Fruit fly (Drosophila melanogaster): ENCODE results near the gene CG10068.

CG10068 gene

DNA sequence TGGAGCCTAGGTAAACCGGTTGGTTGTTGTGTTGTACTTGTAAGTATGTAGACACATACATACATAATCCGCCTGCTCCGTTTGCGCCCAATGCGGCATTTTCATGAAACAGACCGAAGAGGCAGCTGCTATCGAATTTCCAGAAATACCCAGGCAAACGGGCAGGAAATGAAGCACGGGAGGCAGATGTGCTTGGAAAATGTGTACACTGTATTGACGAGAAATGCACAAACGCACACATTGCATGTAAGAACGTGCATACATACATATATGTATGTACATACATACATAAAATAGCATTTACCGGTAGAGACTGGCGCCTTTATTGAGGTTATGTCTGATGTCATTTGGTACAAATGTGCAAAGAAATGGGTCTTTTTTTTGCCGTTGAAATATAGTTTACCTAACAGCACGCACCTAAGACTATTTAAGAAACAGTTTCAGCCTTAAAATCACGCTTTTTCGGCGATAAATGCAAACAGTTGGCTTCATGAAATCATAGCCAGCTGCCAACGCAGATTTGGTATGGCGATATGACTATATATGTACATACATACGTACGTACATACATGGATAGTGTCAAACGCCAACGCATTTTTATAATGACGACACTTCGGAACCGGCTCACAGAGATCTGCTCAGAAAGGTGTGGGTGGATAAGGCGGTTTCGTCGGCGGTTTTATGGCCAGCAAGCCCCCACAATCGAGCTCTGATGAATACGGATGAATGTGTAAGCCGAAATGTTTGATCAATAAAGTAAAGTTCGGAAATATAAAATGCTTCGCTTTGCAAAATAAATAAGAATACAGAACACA, 38.1 kb downstream of the CG10068 start:
- TF ChIP-seq CTCF (optimal IDR thresholded peaks at IDR 0.05) (no peak), CG8478 (optimal IDR thresholded peaks at IDR 0.05) (no peak)

DNA sequence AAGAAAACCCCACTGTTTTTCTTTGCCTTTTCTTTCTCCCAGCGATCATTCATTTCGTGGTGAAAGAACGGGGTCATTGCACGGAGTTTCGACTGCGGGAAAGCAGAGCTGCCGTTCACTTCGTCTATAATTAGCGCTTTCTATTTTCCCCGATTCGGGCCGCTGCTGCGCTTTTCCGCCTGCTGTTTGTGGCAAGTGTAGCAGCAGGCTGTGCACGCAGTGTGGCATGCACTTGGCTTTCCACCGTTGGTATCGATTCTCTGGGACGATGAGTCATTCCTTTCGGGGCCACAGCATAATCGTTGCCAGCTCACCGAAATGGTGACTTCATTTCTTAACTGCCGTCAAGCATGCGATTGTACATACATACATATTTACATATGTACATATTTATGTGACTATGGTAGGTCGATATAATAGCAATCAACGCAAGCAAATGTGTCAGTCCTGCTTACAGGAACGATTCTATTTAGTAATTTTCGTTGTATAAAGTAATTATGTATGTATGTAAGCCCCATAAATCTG, 38.9 kb downstream of the CG10068 start:
- TF ChIP-seq CTCF (optimal IDR thresholded peaks at IDR 0.05) (peak in 1 of 2 experiments; percentile 17), CG8478 (optimal IDR thresholded peaks at IDR 0.05) (no peak)

dm6 chr3R:7087904-7088303, 39.9 kb downstream of the CG10068 start:
- TF ChIP-seq CTCF (optimal IDR thresholded peaks at IDR 0.05) (no peak), CG8478 (optimal IDR thresholded peaks at IDR 0.05) (no peak)

DNA sequence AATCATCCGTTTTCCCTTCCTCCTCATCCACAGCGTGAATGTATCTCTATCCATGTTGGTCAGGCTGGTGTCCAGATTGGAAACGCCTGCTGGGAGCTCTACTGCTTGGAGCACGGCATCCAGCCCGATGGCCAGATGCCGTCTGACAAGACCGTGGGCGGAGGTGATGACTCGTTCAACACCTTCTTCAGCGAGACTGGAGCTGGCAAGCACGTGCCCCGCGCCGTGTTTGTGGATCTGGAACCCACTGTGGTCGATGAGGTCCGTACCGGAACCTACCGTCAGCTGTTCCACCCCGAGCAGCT, 40.7 kb downstream of the CG10068 start:
- no peak for TF ChIP-seq CG8478 (optimal IDR thresholded peaks at IDR 0.05)
- TF ChIP-seq CTCF (optimal IDR thresholded peaks at IDR 0.05) = no peak

DNA sequence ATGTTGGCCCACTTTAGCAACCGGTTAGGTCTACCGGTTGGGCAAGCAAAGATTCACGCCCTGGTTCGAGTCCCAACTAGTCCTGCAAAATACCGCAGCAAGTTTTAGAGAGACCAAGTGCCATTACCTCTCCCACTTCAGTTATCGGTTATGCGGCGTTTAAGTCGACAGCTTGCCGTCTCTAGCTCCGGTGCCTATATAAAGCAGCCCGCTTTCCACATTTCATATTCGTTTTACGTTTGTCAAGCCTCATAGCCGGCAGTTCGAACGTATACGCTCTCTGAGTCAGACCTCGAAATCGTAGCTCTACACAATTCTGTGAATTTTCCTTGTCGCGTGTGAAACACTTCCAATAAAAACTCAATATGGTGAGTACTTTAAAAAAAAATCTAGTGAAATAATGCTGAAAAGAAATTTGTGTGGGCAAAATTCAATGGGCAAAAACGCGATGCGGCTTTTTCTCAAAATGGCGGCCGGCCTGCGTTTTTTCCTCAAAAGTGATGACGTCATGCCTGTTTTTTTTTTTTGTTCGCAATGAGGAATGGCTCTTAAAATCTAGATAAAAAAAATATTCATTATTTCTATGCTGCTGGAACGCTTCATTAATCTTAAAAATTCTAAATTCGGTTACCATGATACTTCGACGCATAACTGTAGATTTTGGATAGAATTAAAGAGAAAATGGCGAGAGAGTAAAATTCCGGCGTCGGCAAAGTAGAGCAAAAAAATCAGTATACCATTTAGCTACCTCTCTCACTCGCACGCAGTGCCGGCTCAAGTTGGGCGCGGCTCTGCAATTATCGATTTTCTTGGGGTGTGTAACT, 41.2 kb downstream of the CG10068 start, which contains the start of gene alphaTub84B:
Gene alphaTub84B (plus strand): TSS at position 223 of the 824 bp plus-strand sequence.
- TF ChIP-seq CTCF (optimal IDR thresholded peaks at IDR 0.05) (peak; percentile 49 to 59), CG8478 (optimal IDR thresholded peaks at IDR 0.05) (no peak)

dm6 chr3R:7085983-7086376, 41.8 kb downstream of the CG10068 start, which contains the start of gene Tailor:
Gene Tailor, minus strand, starts transcription at chr3R:7086083.
- TF ChIP-seq CTCF (optimal IDR thresholded peaks at IDR 0.05) (no peak), CG8478 (optimal IDR thresholded peaks at IDR 0.05) (no peak)

DNA sequence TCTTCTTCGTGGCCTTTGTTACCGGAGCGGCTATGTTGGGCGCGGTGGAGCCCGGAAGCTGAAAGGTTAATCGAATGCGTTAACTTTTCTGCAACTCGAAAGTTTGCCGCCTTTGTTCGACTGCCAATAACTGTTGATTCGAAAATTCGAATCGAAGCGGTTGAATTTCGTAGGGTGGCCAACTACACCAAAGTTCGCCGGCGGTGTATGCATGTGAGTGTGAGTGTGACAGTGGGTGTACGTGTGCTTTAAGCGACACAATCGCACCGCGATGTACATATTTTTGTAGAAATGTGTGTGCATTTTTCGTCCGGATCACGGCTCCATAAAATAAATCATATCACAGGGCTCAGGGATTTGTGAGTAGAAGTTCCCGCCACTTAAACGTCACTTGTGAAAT, 42.4 kb downstream of the CG10068 start:
- TF ChIP-seq CTCF (optimal IDR thresholded peaks at IDR 0.05) (no peak), CG8478 (optimal IDR thresholded peaks at IDR 0.05) (no peak)

DNA sequence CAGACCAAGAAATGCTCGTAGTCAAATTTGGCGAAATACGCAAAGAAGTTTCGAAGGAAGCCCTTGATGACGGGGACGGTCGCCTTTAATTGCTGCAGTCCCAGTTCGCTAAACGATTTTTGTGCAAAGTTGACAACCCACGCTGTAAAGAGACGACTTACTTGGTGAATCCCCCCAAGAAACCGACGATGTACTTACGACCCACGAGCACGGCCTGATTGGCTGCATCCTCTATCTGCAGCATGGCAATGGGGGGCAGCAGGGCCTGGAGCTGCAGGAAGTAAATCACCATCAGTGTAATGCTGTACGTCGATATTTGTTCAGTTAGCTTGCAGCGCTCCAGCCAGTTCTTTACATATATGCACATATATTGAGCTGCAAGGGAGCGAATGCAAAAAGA, 44.1 kb downstream of the CG10068 start:
- TF ChIP-seq CTCF (optimal IDR thresholded peaks at IDR 0.05) = no peak
- no peak for TF ChIP-seq CG8478 (optimal IDR thresholded peaks at IDR 0.05)

dm6 chr3R:7081972-7082371, 45.9 kb downstream of the CG10068 start, which contains the start of gene Dpck:
Gene Dpck, plus strand, starts transcription at chr3R:7082182.
- TF ChIP-seq CG8478 (optimal IDR thresholded peaks at IDR 0.05) (no peak), CTCF (optimal IDR thresholded peaks at IDR 0.05) (no peak)

DNA sequence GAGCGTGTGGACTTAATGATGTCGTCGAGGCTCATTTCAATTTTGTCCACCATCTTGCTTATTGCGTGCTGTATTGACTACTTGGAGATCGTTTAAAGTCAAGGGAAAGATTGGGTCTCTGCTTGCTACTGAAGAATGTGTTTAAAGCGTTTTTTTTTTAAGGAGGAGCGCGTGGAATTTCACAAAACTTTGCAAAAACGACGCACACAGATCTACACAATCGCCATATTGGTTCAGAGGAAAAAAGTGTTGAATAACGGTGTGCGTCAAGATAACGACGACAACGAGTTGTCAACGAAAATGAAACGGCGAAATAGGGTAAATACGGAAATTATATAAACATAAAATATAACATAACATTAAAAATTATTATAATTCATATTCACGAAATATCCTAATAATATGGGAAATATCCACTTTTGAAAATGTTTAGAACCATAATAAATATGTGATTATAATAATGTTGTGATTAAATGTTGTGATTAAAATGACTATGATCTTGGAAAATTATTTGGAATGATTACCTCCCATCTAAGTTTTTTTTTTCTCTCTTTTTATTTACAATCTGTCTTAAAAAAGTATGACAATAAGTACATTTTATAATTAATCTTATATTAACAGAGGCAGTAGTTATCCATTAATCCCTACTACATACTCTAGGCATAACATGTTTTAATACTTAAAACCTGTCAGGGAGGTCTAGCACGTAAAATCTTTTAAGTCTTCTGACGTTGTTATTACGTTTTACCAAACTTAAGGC, 47.5 kb downstream of the CG10068 start, which contains the start of gene Ref1:
Gene Ref1 (minus strand): TSS at position 231 of the 760 bp plus-strand sequence.
- no peak for TF ChIP-seq CG8478 (optimal IDR thresholded peaks at IDR 0.05)
- TF ChIP-seq CTCF (optimal IDR thresholded peaks at IDR 0.05) = no peak

DNA sequence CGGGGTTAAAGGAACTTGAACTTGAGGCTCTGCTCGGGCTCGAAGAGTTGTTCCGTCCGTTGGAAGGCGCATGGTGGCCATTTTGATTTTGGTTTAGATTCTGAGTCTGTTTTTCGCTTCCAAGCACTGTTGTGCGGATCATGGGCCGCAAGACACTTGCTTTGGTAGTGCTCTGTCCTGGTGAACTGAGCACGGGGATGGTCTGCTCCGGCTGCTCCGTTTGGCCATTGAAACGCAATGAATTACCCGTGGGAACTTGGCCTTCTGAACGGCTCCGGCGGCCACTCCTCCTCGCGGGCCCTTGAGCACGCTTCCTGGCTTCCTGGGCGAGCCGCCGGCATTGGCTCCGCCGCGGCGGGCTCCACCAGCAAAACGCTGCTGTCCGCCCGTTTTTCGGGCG, 48.1 kb downstream of the CG10068 start:
- TF ChIP-seq CTCF (optimal IDR thresholded peaks at IDR 0.05) = no peak
- TF ChIP-seq CG8478 (optimal IDR thresholded peaks at IDR 0.05) = no peak

- TF ChIP-seq CTCF (optimal IDR thresholded peaks at IDR 0.05) = no peak
Measured at dm6 chr3R:7076293-7076981, 51.4 kb downstream of the CG10068 start.

Data from S2 (cell line).